Fruit fly (Drosophila melanogaster): Measurements from ENCODE around the gene CG42813.

dm6 chr3R:27244412-27244741 lies 16.0 kb upstream of the CG42813 start:
- peak; percentile 3 for TF ChIP-seq esn (GFP tag; optimal IDR thresholded peaks at IDR 0.05)
- no peak for TF ChIP-seq Hr4 (GFP tag; optimal IDR thresholded peaks at IDR 0.05)
- TF ChIP-seq Sox15 (GFP tag; optimal IDR thresholded peaks at IDR 0.05): no peak
- no peak for TF ChIP-seq CG16779 (tag; optimal IDR thresholded peaks at IDR 0.05)
- TF ChIP-seq CG6854 (GFP tag; optimal IDR thresholded peaks at IDR 0.05): no peak
- TF ChIP-seq ss (GFP tag; optimal IDR thresholded peaks at IDR 0.05): no peak
- TF ChIP-seq Sox102F (GFP tag; optimal IDR thresholded peaks at IDR 0.05): no peak
- no peak for TF ChIP-seq CG4318 (GFP tag; optimal IDR thresholded peaks at IDR 0.05)
- TF ChIP-seq Eip75B (GFP tag; optimal IDR thresholded peaks at IDR 0.05): no peak

Measured in whole organism, prepupa.